Fruit fly (Drosophila melanogaster) whole organism, prepupa: ENCODE data around the gene anchor.

Source experiments
- Blimp-1 ChIP-seq: fragments of 200-800 bp; sonication (Bioruptor generic); optimal IDR thresholded peaks from 3 replicates; lab custom pipeline; 2017; ENCODE audit warnings: missing biosample characterization, missing genetic modification characterization, mild to moderate bottlenecking, moderate library complexity, missing genetic modification reagents
- CG3032 ChIP-seq: fragments of 200-800 bp; optimal IDR thresholded peaks from 2 replicates; lab custom pipeline; 2019; ENCODE audit warnings: missing biosample characterization, mild to moderate bottlenecking, missing genetic modification characterization, moderate library complexity
- CG34406 ChIP-seq: fragments of 200-800 bp; sonication (Bioruptor generic); optimal IDR thresholded peaks from 3 replicates; lab custom pipeline; 2016; ENCODE audit warnings: missing biosample characterization, missing genetic modification characterization
- CG6854 ChIP-seq: fragments of 200-800 bp; sonication (Bioruptor generic); optimal IDR thresholded peaks from 2 replicates; lab custom pipeline; 2017; ENCODE audit warnings: missing biosample characterization, mild to moderate bottlenecking, missing genetic modification characterization
- CG7368 ChIP-seq: fragments of 200-800 bp; sonication (Bioruptor generic); optimal IDR thresholded peaks from 3 replicates; lab custom pipeline; 2016; ENCODE audit warnings: missing biosample characterization, missing genetic modification characterization
- CG8319 ChIP-seq: fragments of 200-800 bp; sonication (Bioruptor generic); optimal IDR thresholded peaks from 3 replicates; lab custom pipeline; 2016; ENCODE audit warnings: missing biosample characterization, missing genetic modification characterization
- Eip75B ChIP-seq: fragments of 200-800 bp; sonication (Bioruptor generic); optimal IDR thresholded peaks from 3 replicates; lab custom pipeline; 2016; ENCODE audit warnings: missing biosample characterization, missing genetic modification characterization
- OdsH ChIP-seq: fragments of 200-800 bp; sonication (Bioruptor generic); optimal IDR thresholded peaks from 3 replicates; lab custom pipeline; 2016; ENCODE audit warnings: missing biosample characterization, missing genetic modification characterization
- fd59A ChIP-seq: fragments of 200-800 bp; sonication (Bioruptor generic); optimal IDR thresholded peaks from 2 replicates; lab custom pipeline; 2017; ENCODE audit warnings: missing biosample characterization, mild to moderate bottlenecking, missing genetic modification characterization, missing genetic modification reagents
- fkh ChIP-seq: fragments of 200-800 bp; sonication (Bioruptor generic); optimal IDR thresholded peaks from 3 replicates; lab custom pipeline; 2017; ENCODE audit warnings: missing biosample characterization, mild to moderate bottlenecking, missing genetic modification characterization, moderate library complexity
- net ChIP-seq: fragments of 200-800 bp; sonication (Bioruptor generic); optimal IDR thresholded peaks from 3 replicates; lab custom pipeline; 2016; ENCODE audit warnings: missing biosample characterization, missing genetic modification characterization
- topi ChIP-seq: fragments of 200-800 bp; sonication (Bioruptor generic); optimal IDR thresholded peaks from 3 replicates; lab custom pipeline; 2016; ENCODE audit warnings: missing biosample characterization, missing genetic modification characterization
- vri ChIP-seq: fragments of 200-800 bp; sonication (Bioruptor generic); optimal IDR thresholded peaks from 3 replicates; lab custom pipeline; 2016; ENCODE audit warnings: missing biosample characterization, mild to moderate bottlenecking, missing genetic modification characterization

DNA sequence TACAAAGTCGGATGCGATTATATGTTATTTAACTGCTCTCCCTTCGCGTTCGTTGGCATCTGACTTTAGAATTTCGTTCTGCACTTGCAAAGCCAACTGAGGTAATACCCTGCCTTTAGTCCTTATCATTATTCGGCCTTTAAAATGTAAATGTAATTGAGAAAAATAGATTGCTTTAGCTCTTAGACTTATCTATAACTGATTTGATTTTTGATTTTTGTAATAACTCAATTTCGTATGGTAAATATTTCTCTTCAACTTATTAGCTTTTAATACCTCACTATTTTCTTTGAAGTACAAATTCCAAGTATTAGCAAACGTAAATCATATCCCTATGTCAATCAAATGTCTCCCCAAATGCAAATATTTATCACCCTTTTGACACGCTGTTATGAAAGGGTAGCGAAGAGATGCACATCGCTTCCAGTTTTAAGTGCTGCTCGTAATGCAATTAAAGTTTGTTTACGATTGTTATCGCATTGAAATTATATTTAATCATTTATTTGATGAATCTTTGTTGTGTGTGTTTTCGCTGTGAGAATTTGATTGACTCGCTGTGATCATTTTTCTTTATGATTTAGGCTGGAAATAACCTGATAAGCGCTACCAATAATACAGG is 2.7 kb downstream of the anchor start:
- TF ChIP-seq OdsH (GFP tag; lab: Kevin White, UChicago) (no peak), CG6854 (no peak), fd59A (GFP tag; lab: Kevin White, UChicago) (no peak), CG3032 (no peak), vri (GFP tag; lab: Kevin White, UChicago) (peak; percentile 48), CG7368 (no peak), Eip75B (GFP tag; lab: Kevin White, UChicago) (no peak), net (GFP tag; lab: Kevin White, UChicago) (no peak), CG8319 (GFP tag; lab: Kevin White, UChicago) (no peak), Blimp-1 (GFP tag; lab: Kevin White, UChicago) (no peak), fkh (GFP tag; lab: Kevin White, UChicago) (no peak), topi (GFP tag; lab: Kevin White, UChicago) (no peak), CG34406 (GFP tag; lab: Kevin White, UChicago) (no peak)
